Fruit fly (Drosophila melanogaster): ENCODE data around the gene CG18628.

DNA sequence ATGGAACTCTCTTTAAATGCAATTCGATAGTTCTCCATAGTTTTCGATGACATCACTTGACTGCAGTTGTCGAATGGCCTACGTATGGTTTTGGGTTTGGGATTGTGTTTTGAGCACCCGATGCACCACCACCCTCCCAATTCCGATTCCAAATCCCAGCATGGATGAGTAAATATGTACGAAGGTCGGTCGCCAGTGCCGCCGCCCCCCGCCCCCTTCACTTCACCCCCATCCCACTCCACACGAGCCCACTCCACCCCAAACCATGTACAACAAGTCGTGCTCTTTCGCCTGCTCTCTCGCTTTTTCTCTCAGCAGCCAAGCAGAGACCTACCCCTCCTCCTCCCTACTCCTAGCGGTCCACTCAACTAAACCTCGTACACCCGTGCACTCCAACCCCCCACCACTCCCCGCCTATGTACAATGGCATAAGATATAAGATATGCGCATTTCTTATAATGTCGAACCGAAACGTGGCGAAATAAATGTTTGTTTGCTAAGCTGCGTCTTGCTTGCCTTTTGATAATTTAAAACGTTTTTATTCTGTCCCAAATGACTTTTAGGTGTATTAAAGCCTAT is 41.3 kb downstream of the CG18628 start:
- TF ChIP-seq pan (optimal IDR thresholded peaks at IDR 0.05) (no peak), CG8478 (optimal IDR thresholded peaks at IDR 0.05) (no peak), psq (optimal IDR thresholded peaks at IDR 0.05) (no peak), usp (GFP tag; optimal IDR thresholded peaks at IDR 0.05) (no peak)
